Fruit fly (Drosophila melanogaster): ENCODE results near the gene Rbbp5.

- TF ChIP-seq CG32121 (GFP tag; IDR thresholded peaks at IDR 0.05) (no peak), gl (tag; optimal IDR thresholded peaks at IDR 0.05) (no peak), CG9948 (tag; optimal IDR thresholded peaks at IDR 0.05) (no peak), CG10348 (GFP tag; IDR thresholded peaks at IDR 0.05) (no peak), CG8301 (tag; optimal IDR thresholded peaks at IDR 0.05) (no peak), fd96Ca (GFP tag; IDR thresholded peaks at IDR 0.05) (no peak), Ets98B (GFP tag; IDR thresholded peaks at IDR 0.05) (no peak), EcR (GFP tag; optimal IDR thresholded peaks at IDR 0.05) (no peak), Pif1B (GFP tag; optimal IDR thresholded peaks at IDR 0.05) (no peak), CG8159 (tag; optimal IDR thresholded peaks at IDR 0.05) (no peak), Snoo (tag; optimal IDR thresholded peaks at IDR 0.05) (no peak), CG14655 (GFP tag; optimal IDR thresholded peaks at IDR 0.05) (no peak), rn (GFP tag; IDR thresholded peaks at IDR 0.05) (no peak)
Observed at dm6 chr3L:20309354-20309753, 38.4 kb downstream of the Rbbp5 start, which contains the start of gene polo.
